Worm (Caenorhabditis elegans): ENCODE results near the gene str-236.
A peak's percentile ranks its signal among the peaks of the same experiment; 100 is the strongest.

DNA sequence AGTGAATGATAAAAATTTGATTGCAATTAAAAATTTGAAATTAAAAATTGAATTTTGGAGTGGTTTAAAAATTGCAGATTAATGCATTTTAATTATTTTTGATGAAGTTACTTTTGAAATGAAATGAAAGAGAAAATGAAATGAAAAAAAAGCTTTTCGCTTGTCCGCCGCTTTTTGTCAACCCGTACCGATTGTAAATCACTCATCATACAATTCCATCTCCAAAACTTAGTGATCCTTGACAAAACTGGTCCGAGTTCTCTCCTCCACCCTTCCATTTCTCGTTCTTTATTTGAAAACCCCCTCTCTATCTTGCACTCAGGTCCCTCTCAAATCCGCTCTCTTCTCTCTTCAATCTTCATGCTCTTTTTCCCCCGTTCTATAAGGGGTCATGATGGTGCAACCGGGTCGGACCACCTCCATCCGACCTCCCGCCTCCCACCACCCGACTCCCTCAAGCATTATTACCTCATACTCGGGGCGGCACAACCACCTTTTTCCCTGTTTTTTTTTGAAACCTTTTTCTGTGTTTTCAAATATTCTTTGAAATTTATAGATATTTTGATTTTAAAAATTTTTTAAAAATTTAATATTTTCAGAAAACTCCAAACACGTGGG, 49.3 kb upstream of the str-236 start:
- TF ChIP-seq ref-1 (GFP tag; conservative IDR thresholded peaks at IDR 0.05), result no peak
- TF ChIP-seq flt-1 (GFP tag; IDR thresholded peaks at IDR 0.05), result peak; percentile 51; the same call in 1 of the 2 replicates
- peak; percentile 59; the same call in 1 of the 2 replicates for TF ChIP-seq ztf-23 (GFP tag; IDR thresholded peaks at IDR 0.05)
- TF ChIP-seq klf-2 (GFP tag; conservative IDR thresholded peaks at IDR 0.05), result no peak
- no peak for TF ChIP-seq tab-1 (GFP tag; IDR thresholded peaks at IDR 0.05)
- TF ChIP-seq med-1 (GFP tag; optimal IDR thresholded peaks at IDR 0.05; ENCODE audit: insufficient read depth), result no peak
- TF ChIP-seq T22C8.4 (GFP tag; IDR thresholded peaks at IDR 0.05), result no peak
- TF ChIP-seq ztf-29 (GFP tag; IDR thresholded peaks at IDR 0.05), result 0 out of 2 replicates have a peak, but pooled peaks have one; percentile 37

All from whole organism, midembryonic.